Worm (Caenorhabditis elegans) whole organism, L1 larva: ENCODE data around the gene T22B2.1.

Experiments used
- ceh-63 ChIP-seq: fragments of 200-800 bp; sonication (Bioruptor generic); optimal IDR thresholded peaks from 2 replicates; lab custom pipeline; 2018; ENCODE audit warnings: mild to moderate bottlenecking, missing genetic modification characterization, missing compliant biosample characterization
- lin-39 ChIP-seq: fragments of 150-350 bp; optimal IDR thresholded peaks from 2 replicates; lab custom pipeline; 2014; ENCODE audit warnings: missing biosample characterization, missing genetic modification reagents, missing genetic modification characterization
- lir-3 ChIP-seq: sonication (generic microtip); optimal IDR thresholded peaks from 2 replicates; lab custom pipeline; 2016; ENCODE audit warnings: mild to moderate bottlenecking, missing genetic modification characterization, moderate library complexity, missing compliant biosample characterization; ENCODE audit not compliant: poor library complexity
- lsy-2 ChIP-seq, 2 experiments: fragments of 150-350 bp; optimal IDR thresholded peaks; 2 replicates each; lab custom pipeline; 2014; ENCODE audit warnings: missing biosample characterization in 2 of 2, missing genetic modification characterization in 2 of 2
- nhr-11 ChIP-seq: fragments of 150-350 bp; optimal IDR thresholded peaks from 2 replicates; lab custom pipeline; 2014; ENCODE audit warnings: missing biosample characterization, missing genetic modification characterization
- nhr-12 ChIP-seq: sonication (generic microtip); optimal IDR thresholded peaks from 2 replicates; lab custom pipeline; 2017; ENCODE audit warnings: missing biosample characterization, missing genetic modification characterization
- nhr-76 ChIP-seq: sonication (generic microtip); optimal IDR thresholded peaks from 2 replicates; lab custom pipeline; 2017; ENCODE audit warnings: missing biosample characterization, missing genetic modification characterization
- nhr-90 ChIP-seq: sonication (generic microtip); optimal IDR thresholded peaks from 2 replicates; lab custom pipeline; 2016; ENCODE audit warnings: mild to moderate bottlenecking, missing genetic modification characterization, missing compliant biosample characterization; ENCODE audit not compliant: poor library complexity
- pqm-1 ChIP-seq: sonication (generic microtip); optimal IDR thresholded peaks from 3 replicates; lab custom pipeline; 2017; ENCODE audit warnings: missing biosample characterization, missing genetic modification characterization
- unc-62 ChIP-seq: fragments of 150-350 bp; optimal IDR thresholded peaks from 2 replicates; lab custom pipeline; 2014; ENCODE audit warnings: missing biosample characterization, missing genetic modification reagents, missing genetic modification characterization
- unc-86 ChIP-seq: sonication (generic microtip); optimal IDR thresholded peaks from 2 replicates; lab custom pipeline; 2016; ENCODE audit warnings: missing genetic modification characterization, missing compliant biosample characterization
- vab-15 ChIP-seq: sonication (generic microtip); optimal IDR thresholded peaks from 2 replicates; lab custom pipeline; 2017; ENCODE audit warnings: missing genotype, mild to moderate bottlenecking, missing genetic modification characterization, missing compliant biosample characterization

DNA sequence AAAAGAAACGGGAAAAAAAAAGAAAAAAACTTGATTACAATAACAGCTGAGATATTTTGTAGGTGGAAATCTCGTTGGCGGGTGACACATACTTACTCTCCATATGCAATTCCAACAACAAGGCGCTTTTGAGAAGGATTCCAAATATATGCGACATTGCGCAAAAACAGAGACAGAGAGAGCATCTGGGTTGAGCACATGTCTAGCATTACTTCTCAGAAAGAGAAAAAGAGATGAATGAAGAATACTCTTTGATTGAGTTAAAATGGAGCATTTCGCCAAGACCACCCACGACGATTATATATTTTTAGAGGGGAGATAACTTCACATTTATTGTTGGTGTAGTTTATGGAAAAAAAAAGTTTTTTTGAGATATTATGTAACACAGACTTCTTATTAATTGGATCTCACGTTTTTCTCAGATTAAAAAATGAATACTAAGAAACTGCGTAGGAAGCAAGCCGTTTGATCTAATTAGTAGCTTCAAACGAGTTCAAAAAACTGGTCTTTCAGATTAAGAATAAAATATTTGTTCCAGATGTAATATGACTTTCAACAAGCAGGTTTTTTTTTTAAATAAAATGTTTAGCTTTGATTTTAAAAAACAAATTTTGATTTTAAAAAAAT lies 19.2 kb downstream of the T22B2.1 start:
- TF ChIP-seq nhr-90 (tag; lab: Kevin White, UChicago) (no peak), vab-15 (no peak), ceh-63 (GFP tag; lab: Kevin White, UChicago) (no peak), nhr-11 (tag; lab: Kevin White, UChicago) (no peak), nhr-12 (tag; lab: Kevin White, UChicago) (no peak), nhr-76 (tag; lab: Kevin White, UChicago) (no peak), lsy-2 (tag; optimal IDR thresholded peaks at IDR 0.05; lab: Kevin White, UChicago) (no peak), lir-3 (tag; lab: Kevin White, UChicago) (no peak), unc-62 (no peak), lin-39 (tag; lab: Kevin White, UChicago) (no peak), unc-86 (tag; lab: Kevin White, UChicago) (no peak), pqm-1 (tag; lab: Kevin White, UChicago) (no peak)
